Worm (Caenorhabditis elegans): Measurements from ENCODE around the gene Y69H2.9.
"Not testable (repeated sequence)": the region's sequence is repeated elsewhere in the genome, so short reads cannot be mapped to it uniquely, and the experiment has no call there.

Gene Y69H2.9

DNA sequence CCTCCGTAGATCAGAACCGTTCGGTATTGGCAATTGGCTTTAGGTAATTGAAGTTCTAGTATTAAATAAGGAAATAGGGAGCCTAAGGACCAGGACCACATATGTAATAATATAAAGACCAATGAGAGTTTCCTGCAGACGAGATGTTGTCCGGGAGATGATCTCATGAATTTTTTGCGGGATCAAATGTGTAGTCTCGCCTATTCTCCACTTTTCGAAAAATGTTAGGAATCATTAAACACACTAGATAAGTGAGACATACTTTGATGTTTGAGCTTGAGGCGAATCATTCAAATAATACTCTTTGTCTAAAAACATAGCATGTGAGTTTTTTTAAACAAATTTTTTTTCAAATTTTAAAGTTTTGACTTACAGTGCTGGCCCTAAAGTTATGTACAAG, 51.7 kb downstream of the Y69H2.9 start, which contains the start of gene F11D11.6:
Gene F11D11.6 (minus strand): TSS at position 101 of the 400 bp plus-strand sequence.
- TF ChIP-seq T22C8.4 (GFP tag; IDR thresholded peaks at IDR 0.05) (no peak), cog-1 (tag; optimal IDR thresholded peaks at IDR 0.05) (no peak), ztf-29 (GFP tag; IDR thresholded peaks at IDR 0.05) (no peak), ztf-23 (GFP tag; IDR thresholded peaks at IDR 0.05) (no peak), flt-1 (GFP tag; IDR thresholded peaks at IDR 0.05) (no peak), med-1 (GFP tag; optimal IDR thresholded peaks at IDR 0.05; ENCODE audit: insufficient read depth) (no peak), ref-1 (GFP tag; conservative IDR thresholded peaks at IDR 0.05) (no peak), klf-2 (GFP tag; conservative IDR thresholded peaks at IDR 0.05) (no peak), tab-1 (GFP tag; IDR thresholded peaks at IDR 0.05) (no peak)

ce11 chrV:18754328-18754727, 53.0 kb downstream of the Y69H2.9 start, which contains the start of gene clec-254:
Gene clec-254 (minus strand): TSS chrV:18754428.
- not testable (repeated sequence) for TF ChIP-seq ztf-29 (GFP tag; IDR thresholded peaks at IDR 0.05); cog-1 (tag; optimal IDR thresholded peaks at IDR 0.05); ref-1 (GFP tag; conservative IDR thresholded peaks at IDR 0.05)
